Fruit fly (Drosophila melanogaster) whole organism: Measurements from ENCODE around the gene CG17239.

Source experiments
- CG8478 ChIP-seq: fragments of >200 bp; optimal IDR thresholded peaks from 2 replicates; lab custom pipeline; 2018; ENCODE audit warnings: inconsistent platforms
- EcR ChIP-seq, 2 experiments: fragments of >200 bp; optimal IDR thresholded peaks; 2 replicates each; lab custom pipeline; 2017; ENCODE audit warnings: missing biosample characterization in 2 of 2, missing genetic modification characterization in 2 of 2, missing genetic modification reagents in 2 of 2
- pan ChIP-seq: fragments of >200 bp; optimal IDR thresholded peaks from 2 replicates; lab custom pipeline; 2017
- psq ChIP-seq: fragments of >200 bp; optimal IDR thresholded peaks from 2 replicates; lab custom pipeline; 2017

- TF ChIP-seq CG8478 (lab: Kevin White, UChicago), result no peak
- no peak for TF ChIP-seq EcR (GFP tag; optimal IDR thresholded peaks at IDR 0.05; lab: Kevin White, UChicago)
- no peak for TF ChIP-seq pan (lab: Kevin White, UChicago)
- TF ChIP-seq psq (lab: Kevin White, UChicago), result no peak
Measured at dm6 chr2L:2251175-2251574, 966 bp downstream of the CG17239 start, which contains the start of gene Ser12.
